Fruit fly (Drosophila melanogaster): ENCODE results near the gene Cse1.

Gene Cse1

DNA sequence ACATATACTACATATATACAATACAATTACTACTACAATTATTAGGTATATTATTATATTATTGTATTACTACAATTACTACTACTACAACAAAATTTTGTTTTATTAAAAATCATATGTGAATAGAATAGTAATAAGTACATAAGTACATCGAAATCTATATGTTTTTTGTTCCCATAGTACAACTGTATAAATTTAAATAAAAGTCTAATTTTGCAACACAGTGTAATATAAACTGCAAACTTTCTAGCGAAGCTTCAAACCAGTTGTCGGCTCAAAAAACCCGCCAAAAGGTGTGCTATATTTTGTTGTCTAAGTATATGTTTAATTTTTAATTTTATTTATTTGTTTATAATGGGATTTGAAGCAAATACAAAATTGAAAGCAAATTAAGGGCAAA is 34.6 kb upstream of the Cse1 start (continued):
- TF ChIP-seq bcd (GFP tag; optimal IDR thresholded peaks at IDR 0.05), result no peak
- TF ChIP-seq sqz (GFP tag; optimal IDR thresholded peaks at IDR 0.05), result no peak
- no peak for TF ChIP-seq trh (GFP tag; optimal IDR thresholded peaks at IDR 0.05)
- TF ChIP-seq Hmx (GFP tag; optimal IDR thresholded peaks at IDR 0.05), result no peak
- no peak for TF ChIP-seq CG2129 (GFP tag; IDR thresholded peaks at IDR 0.05; ENCODE audit: partially characterized antibody)
- peak; percentile 25 for TF ChIP-seq D19A (tag; optimal IDR thresholded peaks at IDR 0.05)
- TF ChIP-seq gcm (GFP tag; optimal IDR thresholded peaks at IDR 0.05), result peak; percentile 17
- TF ChIP-seq esg (GFP tag; conservative IDR thresholded peaks at IDR 0.05), result no peak
- TF ChIP-seq CG11504 (tag; optimal IDR thresholded peaks at IDR 0.05), result peak; percentile 45
- TF ChIP-seq CG6175 (GFP tag; IDR thresholded peaks at IDR 0.05), result no peak
- peak; percentile 25 for TF ChIP-seq tap (tag; optimal IDR thresholded peaks at IDR 0.05)
- TF ChIP-seq NfI (GFP tag; optimal IDR thresholded peaks at IDR 0.05), result no peak
- no peak for TF ChIP-seq sob (GFP tag; IDR thresholded peaks at IDR 0.05)
- no peak for TF ChIP-seq Elba2 (GFP tag; optimal IDR thresholded peaks at IDR 0.05)
- peak; percentile 9 for TF ChIP-seq CG15269 (tag; optimal IDR thresholded peaks at IDR 0.05)
- TF ChIP-seq Sry-δ (GFP tag; optimal IDR thresholded peaks at IDR 0.05), result no peak
- TF ChIP-seq Bteb2 (GFP tag; optimal IDR thresholded peaks at IDR 0.05), result no peak
- peak in 1 of 2 experiments; percentile 51 for TF ChIP-seq bsh (GFP tag; optimal IDR thresholded peaks at IDR 0.05)
- no peak for TF ChIP-seq Ada2b (GFP tag; IDR thresholded peaks at IDR 0.05)
- peak; percentile 19 for TF ChIP-seq CG2678 (tag; optimal IDR thresholded peaks at IDR 0.05)
- peak; percentile 40 for TF ChIP-seq sens (GFP tag)
- peak; percentile 18 for TF ChIP-seq CG15601 (tag; optimal IDR thresholded peaks at IDR 0.05)
- 0 out of 2 replicates have a peak, but pooled peaks have one; percentile 41 for TF ChIP-seq Rfx (GFP tag; IDR thresholded peaks at IDR 0.05)
- TF ChIP-seq Hr39 (optimal IDR thresholded peaks at IDR 0.05), result no peak
- TF ChIP-seq dysf (GFP tag; IDR thresholded peaks at IDR 0.05), result no peak
- TF ChIP-seq grau (tag; optimal IDR thresholded peaks at IDR 0.05), result peak; percentile 34
- no peak for TF ChIP-seq Antp (GFP tag; optimal IDR thresholded peaks at IDR 0.05)
- no peak for TF ChIP-seq CG8765 (GFP tag; IDR thresholded peaks at IDR 0.05)
- TF ChIP-seq CG18262 (tag; optimal IDR thresholded peaks at IDR 0.05), result peak; percentile 22
- no peak for TF ChIP-seq tll (GFP tag; optimal IDR thresholded peaks at IDR 0.05)
- no peak for TF ChIP-seq fd64A (GFP tag; optimal IDR thresholded peaks at IDR 0.05)
- TF ChIP-seq gem (tag; optimal IDR thresholded peaks at IDR 0.05), result peak; percentile 73
- TF ChIP-seq CoRest (tag; optimal IDR thresholded peaks at IDR 0.05), result peak; percentile 14
- no peak for TF ChIP-seq ken (GFP tag; IDR thresholded peaks at IDR 0.05)
- peak; percentile 51; the same call in 2 of the 3 replicates for TF ChIP-seq row (GFP tag; IDR thresholded peaks at IDR 0.05)
- TF ChIP-seq twi (tag; optimal IDR thresholded peaks at IDR 0.05), result no peak
- no peak for TF ChIP-seq dan (GFP tag; IDR thresholded peaks at IDR 0.05)
- TF ChIP-seq CG14014 (GFP tag; IDR thresholded peaks at IDR 0.05), result no peak
- TF ChIP-seq HHEX (GFP tag; optimal IDR thresholded peaks at IDR 0.05), result no peak
- no peak for TF ChIP-seq E2f2 (GFP tag; IDR thresholded peaks at IDR 0.05)
- TF ChIP-seq lola (GFP tag; optimal IDR thresholded peaks at IDR 0.05), result peak in 1 of 3 experiments; percentile 37
- no peak for TF ChIP-seq sima (GFP tag; optimal IDR thresholded peaks at IDR 0.05)
- TF ChIP-seq nerfin-2 (GFP tag; IDR thresholded peaks at IDR 0.05; ENCODE audit: partially characterized antibody), result no peak
- TF ChIP-seq nmo (GFP tag; optimal IDR thresholded peaks at IDR 0.05), result peak; percentile 27
- TF ChIP-seq tio (GFP tag; optimal IDR thresholded peaks at IDR 0.05), result no peak
- no peak for TF ChIP-seq CG4617 (GFP tag; optimal IDR thresholded peaks at IDR 0.05; ENCODE audit: borderline replicate concordance)
- TF ChIP-seq Ssrp (tag; optimal IDR thresholded peaks at IDR 0.05), result peak; percentile 18
- TF ChIP-seq scrt (GFP tag; optimal IDR thresholded peaks at IDR 0.05), result no peak
- TF ChIP-seq Scr (GFP tag; IDR thresholded peaks at IDR 0.05; ENCODE audit: partially characterized antibody), result no peak
- TF ChIP-seq CG17912 (GFP tag; optimal IDR thresholded peaks at IDR 0.05), result no peak
- TF ChIP-seq Hr51 (GFP tag; optimal IDR thresholded peaks at IDR 0.05), result peak in 1 of 2 experiments; percentile 41
